Fruit fly (Drosophila melanogaster) whole organism, embryonic: ENCODE measurements around the gene Sas-4.

Experiments
- CG1024 ChIP-seq: fragments of 200-800 bp; sonication (Bioruptor generic); IDR thresholded peaks from 2 replicates; pipeline ENCODE4 v1.3.6; 2022; ENCODE audit warnings: missing biosample characterization, missing genetic modification characterization
- CG12744 ChIP-seq: fragments of 200-800 bp; sonication (Bioruptor generic); optimal IDR thresholded peaks from 2 replicates; lab custom pipeline; 2016; ENCODE audit warnings: missing biosample characterization, missing genetic modification characterization
- CG15073 ChIP-seq: fragments of 200-800 bp; sonication (Bioruptor generic); optimal IDR thresholded peaks from 2 replicates; lab custom pipeline; 2016; ENCODE audit warnings: missing biosample characterization, missing genetic modification characterization
- CG15479 ChIP-seq: fragments of 200-800 bp; sonication (Bioruptor generic); optimal IDR thresholded peaks from 3 replicates; lab custom pipeline; 2019; ENCODE audit warnings: missing biosample characterization, mild to moderate bottlenecking, missing genetic modification characterization, moderate library complexity
- CG1647 ChIP-seq: fragments of 200-800 bp; sonication (Bioruptor generic); optimal IDR thresholded peaks from 3 replicates; lab custom pipeline; 2016; ENCODE audit warnings: missing biosample characterization, missing genetic modification characterization
- CG17568 ChIP-seq: fragments of 200-800 bp; sonication (Bioruptor generic); optimal IDR thresholded peaks from 2 replicates; lab custom pipeline; 2018; ENCODE audit warnings: missing biosample characterization, mild to moderate bottlenecking, missing genetic modification characterization, moderate library complexity
- CG17802 ChIP-seq: fragments of 200-800 bp; sonication (Bioruptor generic); optimal IDR thresholded peaks from 2 replicates; lab custom pipeline; 2018; ENCODE audit warnings: missing biosample characterization, mild to moderate bottlenecking, missing genetic modification characterization, moderate library complexity
- CG1792 ChIP-seq: fragments of 200-800 bp; sonication (Bioruptor generic); optimal IDR thresholded peaks from 2 replicates; lab custom pipeline; 2016; ENCODE audit warnings: missing biosample characterization, missing genetic modification characterization
- CG18764 ChIP-seq: fragments of 200-800 bp; sonication (Bioruptor generic); optimal IDR thresholded peaks from 3 replicates; lab custom pipeline; 2016; ENCODE audit warnings: missing biosample characterization, missing genetic modification characterization
- CG32772 ChIP-seq: fragments of 200-800 bp; sonication (Bioruptor generic); IDR thresholded peaks from 2 replicates; pipeline ENCODE4 v1.3.6; 2022; ENCODE audit warnings: missing biosample characterization, missing genetic modification characterization
- CG3407 ChIP-seq: fragments of 200-800 bp; sonication (Bioruptor generic); optimal IDR thresholded peaks from 2 replicates; lab custom pipeline; 2018; ENCODE audit warnings: missing biosample characterization, mild to moderate bottlenecking, missing genetic modification characterization
- CG6683 ChIP-seq: fragments of 200-800 bp; sonication (Bioruptor generic); optimal IDR thresholded peaks from 2 replicates; lab custom pipeline; 2017; ENCODE audit warnings: missing biosample characterization, mild to moderate bottlenecking, missing genetic modification characterization, missing genetic modification reagents
- CG7372 ChIP-seq: fragments of 200-800 bp; sonication (Bioruptor generic); IDR thresholded peaks from 2 replicates; pipeline ENCODE4 v1.3.6; 2022; ENCODE audit warnings: missing biosample characterization, missing genetic modification characterization
- CG7928 ChIP-seq: fragments of 200-800 bp; sonication (Bioruptor generic); optimal IDR thresholded peaks from 2 replicates; lab custom pipeline; 2017; ENCODE audit warnings: missing biosample characterization, mild to moderate bottlenecking, missing genetic modification characterization
- Doc3 ChIP-seq: fragments of 200-800 bp; sonication (Bioruptor generic); IDR thresholded peaks from 3 replicates; pipeline ENCODE4 v1.3.6; 2022; ENCODE audit warnings: missing biosample characterization, missing genetic modification characterization; ENCODE audit not compliant: partially characterized antibody
- Fer2 ChIP-seq: fragments of 200-800 bp; sonication (Bioruptor generic); optimal IDR thresholded peaks from 2 replicates; lab custom pipeline; 2018; ENCODE audit warnings: missing biosample characterization, mild to moderate bottlenecking, missing genetic modification characterization, moderate library complexity
- Hmr ChIP-seq: fragments of 200-800 bp; sonication (Bioruptor generic); optimal IDR thresholded peaks from 3 replicates; lab custom pipeline; 2017; ENCODE audit warnings: mild to moderate bottlenecking, missing biosample characterization, missing genetic modification reagents, missing genetic modification characterization
- Med ChIP-seq: fragments of 200-800 bp; sonication (Bioruptor generic); peaks from one replicate; lab custom pipeline; 2016; ENCODE audit warnings: missing biosample characterization, missing genetic modification characterization, mild to moderate bottlenecking, inconsistent platforms, moderate library complexity
- Oaz ChIP-seq: fragments of 200-800 bp; sonication (Bioruptor generic); IDR thresholded peaks from 2 replicates; pipeline ENCODE4 v1.3.6; 2022; ENCODE audit warnings: missing biosample characterization, missing genetic modification characterization
- Poxn ChIP-seq: fragments of 200-800 bp; sonication (Bioruptor generic); IDR thresholded peaks from 2 replicates; pipeline ENCODE4 v1.3.6; 2022; ENCODE audit warnings: missing biosample characterization, missing genetic modification characterization
- Rfx ChIP-seq: fragments of 200-800 bp; sonication (Bioruptor generic); IDR thresholded peaks from 2 replicates; pipeline ENCODE4 v1.3.6; 2022; ENCODE audit warnings: missing biosample characterization, missing genetic modification characterization
- Sin3A ChIP-seq: fragments of >200 bp; optimal IDR thresholded peaks from 2 replicates; lab custom pipeline; 2018
- Vsx1 ChIP-seq: fragments of 200-800 bp; sonication (Bioruptor generic); optimal IDR thresholded peaks from 2 replicates; lab custom pipeline; 2017; ENCODE audit warnings: missing biosample characterization, mild to moderate bottlenecking, missing genetic modification characterization, missing genetic modification reagents
- ash1 ChIP-seq: fragments of 200-800 bp; sonication (Bioruptor generic); optimal IDR thresholded peaks from 2 replicates; lab custom pipeline; 2018; ENCODE audit warnings: missing biosample characterization, mild to moderate bottlenecking, missing genetic modification characterization
- ato ChIP-seq: fragments of 200-800 bp; sonication (Bioruptor generic); IDR thresholded peaks from 2 replicates; pipeline ENCODE4 v1.3.6; 2022; ENCODE audit warnings: missing biosample characterization, missing genetic modification characterization; ENCODE audit not compliant: partially characterized antibody
- bsh ChIP-seq, 2 experiments: fragments of 200-800 bp; sonication (Bioruptor generic); optimal IDR thresholded peaks; 2 replicates each; lab custom pipeline; 2017 to 2018; ENCODE audit warnings: mild to moderate bottlenecking in 2 of 2, missing biosample characterization in 2 of 2, missing genetic modification characterization in 2 of 2, moderate library complexity in 1 of 2
- dan ChIP-seq: fragments of 200-800 bp; sonication (Bioruptor generic); IDR thresholded peaks from 2 replicates; pipeline ENCODE4 v1.3.6; 2022; ENCODE audit warnings: missing biosample characterization, missing genetic modification characterization
- dimm ChIP-seq: fragments of 200-800 bp; sonication (Bioruptor generic); IDR thresholded peaks from 2 replicates; pipeline ENCODE4 v1.3.6; 2022; ENCODE audit warnings: missing biosample characterization, missing genetic modification characterization
- ewg ChIP-seq: fragments of 200-800 bp; sonication (Bioruptor generic); optimal IDR thresholded peaks from 3 replicates; lab custom pipeline; 2017; ENCODE audit warnings: mild to moderate bottlenecking, missing biosample characterization, missing genetic modification reagents, missing genetic modification characterization
- fu2 ChIP-seq: fragments of 200-800 bp; sonication (Bioruptor generic); optimal IDR thresholded peaks from 2 replicates; lab custom pipeline; 2016; ENCODE audit warnings: missing biosample characterization, missing genetic modification characterization
- ham ChIP-seq: fragments of 200-800 bp; sonication (Bioruptor generic); IDR thresholded peaks from 2 replicates; pipeline ENCODE4 v1.3.6; 2022; ENCODE audit warnings: missing biosample characterization, missing genetic modification characterization
- mld ChIP-seq: fragments of 200-800 bp; sonication (Bioruptor generic); IDR thresholded peaks from 3 replicates; pipeline ENCODE4 v1.3.6; 2022; ENCODE audit warnings: missing biosample characterization, missing genetic modification characterization; ENCODE audit not compliant: partially characterized antibody
- otp ChIP-seq: fragments of 200-800 bp; sonication (Bioruptor generic); IDR thresholded peaks from 3 replicates; pipeline ENCODE4, ENCODE4 v1.3.6; 2022; ENCODE audit warnings: missing biosample characterization, missing genetic modification characterization
- p53 ChIP-seq: fragments of 200-800 bp; sonication (Bioruptor generic); optimal IDR thresholded peaks from 2 replicates; lab custom pipeline; 2016; ENCODE audit warnings: missing biosample characterization, missing genetic modification characterization
- pb ChIP-seq: fragments of 200-800 bp; sonication (Bioruptor generic); optimal IDR thresholded peaks from 3 replicates; lab custom pipeline; 2016; ENCODE audit warnings: missing biosample characterization, missing genetic modification characterization
- phol ChIP-seq: fragments of 200-800 bp; sonication (Bioruptor generic); optimal IDR thresholded peaks from 3 replicates; lab custom pipeline; 2018; ENCODE audit warnings: missing biosample characterization, mild to moderate bottlenecking, missing genetic modification characterization, moderate library complexity
- pnt ChIP-seq: fragments of 200-800 bp; sonication (Bioruptor generic); optimal IDR thresholded peaks from 3 replicates; lab custom pipeline; 2016; ENCODE audit warnings: missing biosample characterization, missing genetic modification characterization
- prd ChIP-seq, 3 experiments: fragments of >200 bp in 2 of 3; fragments of 200-800 bp in 1 of 3; sonication (Bioruptor generic) in 1 of 3; optimal IDR thresholded peaks in 2 of 3; IDR thresholded peaks in 1 of 3; 2 replicates in 2 of 3; 3 replicates in 1 of 3; pipeline versions ENCODE4 v1.3.6 to Lab custom; 2017 to 2022; ENCODE audit warnings: missing biosample characterization in 1 of 3, missing genetic modification characterization in 1 of 3
- rib ChIP-seq: fragments of 200-800 bp; sonication (Bioruptor generic); IDR thresholded peaks from 2 replicates; pipeline ENCODE4 v1.3.6; 2022; ENCODE audit warnings: missing biosample characterization, missing genetic modification characterization
- salm ChIP-seq: fragments of 200-800 bp; sonication (Bioruptor generic); optimal IDR thresholded peaks from 2 replicates; lab custom pipeline; 2018; ENCODE audit warnings: missing biosample characterization, mild to moderate bottlenecking, missing genetic modification characterization
- schlank ChIP-seq: fragments of 200-800 bp; sonication (Bioruptor generic); optimal IDR thresholded peaks from 2 replicates; lab custom pipeline; 2018; ENCODE audit warnings: missing biosample characterization, mild to moderate bottlenecking, missing genetic modification characterization
- sima ChIP-seq: fragments of 200-800 bp; sonication (Bioruptor generic); optimal IDR thresholded peaks from 2 replicates; lab custom pipeline; 2016; ENCODE audit warnings: missing biosample characterization, missing genetic modification characterization
- slbo ChIP-seq: fragments of 200-800 bp; sonication (Bioruptor generic); IDR thresholded peaks from 2 replicates; pipeline ENCODE4 v1.3.6; 2022; ENCODE audit warnings: missing biosample characterization, missing genetic modification characterization
- sr ChIP-seq: fragments of 200-800 bp; sonication (Bioruptor generic); IDR thresholded peaks from 3 replicates; pipeline ENCODE4 v1.3.6; 2022; ENCODE audit warnings: missing biosample characterization, missing genetic modification characterization
- twi ChIP-seq: fragments of 200-800 bp; optimal IDR thresholded peaks from 2 replicates; lab custom pipeline; 2019; ENCODE audit warnings: missing biosample characterization, mild to moderate bottlenecking, missing genetic modification characterization, moderate library complexity
- usp ChIP-seq: fragments of >200 bp; optimal IDR thresholded peaks from 2 replicates; lab custom pipeline; 2017; ENCODE audit warnings: missing biosample characterization, missing genetic modification characterization
- vvl ChIP-seq: fragments of 200-800 bp; sonication (Bioruptor generic); IDR thresholded peaks from 2 replicates; pipeline ENCODE4 v1.3.6; 2022; ENCODE audit warnings: missing biosample characterization, missing genetic modification characterization
- wor ChIP-seq: fragments of 200-800 bp; sonication (Bioruptor generic); IDR thresholded peaks from 2 replicates; pipeline ENCODE4 v1.3.6; 2022; ENCODE audit warnings: missing biosample characterization, missing genetic modification characterization
- zf30C ChIP-seq: fragments of 200-800 bp; sonication (Bioruptor generic); optimal IDR thresholded peaks from 3 replicates; lab custom pipeline; 2018; ENCODE audit warnings: missing biosample characterization, mild to moderate bottlenecking, missing genetic modification characterization

Gene Sas-4

dm6 chr3R:7144245-7144904 is 6.8 kb upstream of the Sas-4 start, which contains the start of the genes CG14610 and CG2656 (continued):
- TF ChIP-seq wor (GFP tag; lab: Robert Waterston, UW) (no peak), Oaz (GFP tag; lab: Robert Waterston, UW) (no peak), dan (GFP tag; lab: Robert Waterston, UW) (no peak), Med (peak; percentile 98), salm (no peak), CG17568 (GFP tag; lab: Kevin White, UChicago) (no peak), CG17802 (tag; lab: Kevin White, UChicago) (peak; percentile 26), rib (peak; percentile 58; the same call in 1 of the 2 replicates), CG3407 (GFP tag; lab: Kevin White, UChicago) (peak; percentile 36), sima (no peak), twi (tag; lab: Kevin White, UChicago) (peak; percentile 16), CG6683 (GFP tag; lab: Kevin White, UChicago) (peak; percentile 27), ham (GFP tag; lab: Robert Waterston, UW) (no peak), mld (GFP tag; lab: Robert Waterston, UW) (0 out of 3 replicates have a peak, but pooled peaks have one; percentile 52), pnt (peak; percentile 81), Fer2 (tag; lab: Kevin White, UChicago) (peak; percentile 8), CG32772 (GFP tag; lab: Robert Waterston, UW) (peak; percentile 56), ash1 (GFP tag; lab: Kevin White, UChicago) (peak; percentile 31), CG1024 (GFP tag; lab: Robert Waterston, UW) (peak; percentile 74), ewg (peak; percentile 73), otp (GFP tag; lab: Robert Waterston, UW) (0 out of 3 replicates have a peak, but pooled peaks have one; percentile 34), slbo (GFP tag; lab: Robert Waterston, UW) (peak; percentile 89), CG7928 (GFP tag; lab: Kevin White, UChicago) (peak; percentile 20), usp (no peak), Rfx (peak; percentile 85), zf30C (GFP tag; lab: Kevin White, UChicago) (no peak), dimm (no peak), schlank (peak; percentile 47), CG15479 (no peak), phol (tag; lab: Kevin White, UChicago) (peak; percentile 58), Sin3A (peak; percentile 30), prd (optimal IDR thresholded peaks at IDR 0.05; lab: Kevin White, UChicago) (no peak), prd (GFP tag; IDR thresholded peaks at IDR 0.05; lab: Robert Waterston, UW) (peak; percentile 73), fu2 (peak; percentile 81), CG1792 (GFP tag; lab: Kevin White, UChicago) (peak; percentile 84), CG12744 (peak; percentile 49), Vsx1 (GFP tag; lab: Kevin White, UChicago) (no peak), vvl (GFP tag; lab: Robert Waterston, UW) (peak; percentile 93), p53 (peak; percentile 80), CG15073 (GFP tag; lab: Kevin White, UChicago) (peak; percentile 30), ato (GFP tag; lab: Robert Waterston, UW) (0 out of 2 replicates have a peak, but pooled peaks have one; percentile 38), CG18764 (GFP tag; lab: Kevin White, UChicago) (peak; percentile 78), Hmr (GFP tag; lab: Kevin White, UChicago) (peak; percentile 56), bsh (GFP tag; optimal IDR thresholded peaks at IDR 0.05; lab: Kevin White, UChicago) (peak in 1 of 2 experiments; percentile 63), pb (GFP tag; lab: Kevin White, UChicago) (peak; percentile 77), CG1647 (GFP tag; lab: Kevin White, UChicago) (peak; percentile 79), CG7372 (GFP tag; lab: Robert Waterston, UW) (no peak), sr (GFP tag; lab: Robert Waterston, UW) (peak; percentile 23; the same call in 1 of the 3 replicates), Doc3 (GFP tag; lab: Robert Waterston, UW) (0 out of 3 replicates have a peak, but pooled peaks have one; percentile 33), Poxn (GFP tag; lab: Robert Waterston, UW) (no peak)
